Worm (Caenorhabditis elegans) whole organism, early embryonic: ENCODE measurements around the gene C24D10.4.

ENCODE experiments used
- B0310.2 ChIP-seq: sonication (generic microtip); optimal IDR thresholded peaks from 2 replicates; lab custom pipeline; 2016; ENCODE audit warnings: mild to moderate bottlenecking, missing genetic modification characterization, missing compliant biosample characterization
- F13C5.2 ChIP-seq: sonication (generic microtip); optimal IDR thresholded peaks from 2 replicates; lab custom pipeline; 2017; ENCODE audit warnings: mild to moderate bottlenecking, missing genetic modification characterization, inconsistent platforms, missing compliant biosample characterization
- aly-1 ChIP-seq: sonication (generic microtip); optimal IDR thresholded peaks from 2 replicates; lab custom pipeline; 2016; ENCODE audit warnings: missing genetic modification characterization, missing compliant biosample characterization
- ama-1 ChIP-seq: fragments of 150-350 bp; optimal IDR thresholded peaks from 2 replicates; lab custom pipeline; 2014
- ceh-13 ChIP-seq: fragments of 200-800 bp; sonication (Bioruptor generic); optimal IDR thresholded peaks from 2 replicates; lab custom pipeline; 2018; ENCODE audit warnings: mild to moderate bottlenecking, missing genetic modification characterization, missing compliant biosample characterization
- ceh-36 ChIP-seq: sonication (generic microtip); optimal IDR thresholded peaks from 2 replicates; lab custom pipeline; 2016; ENCODE audit warnings: missing genetic modification characterization, inconsistent platforms, missing compliant biosample characterization
- ets-7 ChIP-seq: sonication (generic microtip); optimal IDR thresholded peaks from 2 replicates; lab custom pipeline; 2016; ENCODE audit warnings: missing genotype, missing genetic modification characterization, missing compliant biosample characterization
- flt-1 ChIP-seq: fragments of 200-800 bp; sonication (Bioruptor generic); IDR thresholded peaks from 2 replicates; pipeline ENCODE4 v1.3.6; 2022; ENCODE audit warnings: missing genetic modification characterization, missing compliant biosample characterization
- hmbx-1 ChIP-seq: sonication (generic microtip); optimal IDR thresholded peaks from 2 replicates; lab custom pipeline; 2016; ENCODE audit warnings: mild to moderate bottlenecking, missing genetic modification characterization, missing compliant biosample characterization
- hmg-4 ChIP-seq: fragments of 200-800 bp; sonication (Bioruptor generic); optimal IDR thresholded peaks from 2 replicates; lab custom pipeline; 2018; ENCODE audit warnings: mild to moderate bottlenecking, missing genetic modification characterization, missing compliant biosample characterization
- hnd-1 ChIP-seq: sonication (generic microtip); optimal IDR thresholded peaks from 2 replicates; lab custom pipeline; 2016; ENCODE audit warnings: missing genetic modification characterization, missing compliant biosample characterization
- pes-1 ChIP-seq: fragments of 200-800 bp; sonication (Bioruptor generic); IDR thresholded peaks from 2 replicates; pipeline ENCODE4 v1.3.6; 2022; ENCODE audit warnings: missing genetic modification reagents, missing genetic modification characterization, missing compliant biosample characterization
- scrt-1 ChIP-seq: fragments of 200-800 bp; sonication (Bioruptor generic); IDR thresholded peaks from 2 replicates; pipeline ENCODE4 v1.3.6; 2022; ENCODE audit warnings: missing genetic modification characterization, missing compliant biosample characterization
- sea-1 ChIP-seq: fragments of 200-800 bp; sonication (Bioruptor generic); conservative IDR thresholded peaks from 2 replicates; pipeline ENCODE4 v1.3.6; 2022; ENCODE audit warnings: missing genetic modification characterization, missing compliant biosample characterization
- tbx-11 ChIP-seq: fragments of 200-800 bp; sonication (Bioruptor generic); IDR thresholded peaks from 2 replicates; pipeline ENCODE4 v1.3.6; 2022; ENCODE audit warnings: missing genetic modification characterization, missing compliant biosample characterization
- tbx-37 ChIP-seq: fragments of 200-800 bp; sonication (Bioruptor generic); conservative IDR thresholded peaks from 2 replicates; pipeline ENCODE4 v1.3.6; 2022; ENCODE audit warnings: missing genetic modification reagents, missing genetic modification characterization, missing compliant biosample characterization
- tra-4 ChIP-seq: sonication (generic microtip); optimal IDR thresholded peaks from 2 replicates; lab custom pipeline; 2017; ENCODE audit warnings: missing genetic modification characterization, missing compliant biosample characterization

Gene C24D10.4

DNA sequence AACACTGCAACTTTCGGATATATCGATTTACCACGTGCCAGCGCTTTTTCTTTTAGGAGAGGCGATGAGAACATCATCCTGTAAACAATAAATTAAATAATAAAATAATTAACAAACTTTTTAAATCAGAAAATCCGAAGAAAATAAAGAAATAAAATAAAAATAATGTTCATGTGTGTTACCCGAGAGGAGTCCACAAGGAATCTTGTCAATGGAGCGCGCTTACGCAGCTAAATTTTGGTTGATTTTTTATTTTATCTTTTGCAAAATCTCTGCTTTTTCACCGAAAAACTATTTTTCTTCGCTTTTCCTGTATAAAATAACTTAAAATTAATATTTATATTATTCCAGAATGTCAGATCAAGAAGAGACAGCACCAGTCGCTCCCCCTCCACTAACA lies at the start of gene C24D10.4, which contains the start of gene C24D10.6:
Gene C24D10.4 (plus strand): TSS at position 352 of the 400 bp plus-strand sequence.
Gene C24D10.6 (minus strand): TSS at position 78 of the 400 bp plus-strand sequence.
- TF ChIP-seq tra-4 (tag; lab: Kevin White, UChicago) (no peak), hmbx-1 (tag; lab: Kevin White, UChicago) (no peak), flt-1 (GFP tag; lab: Robert Waterston, UW) (no peak), hnd-1 (tag; lab: Kevin White, UChicago) (no peak), ama-1 (lab: Kevin White, UChicago) (no peak), tbx-37 (GFP tag; lab: Robert Waterston, UW) (no peak), tbx-11 (GFP tag; lab: Robert Waterston, UW) (no peak), B0310.2 (no peak), aly-1 (no peak), ceh-13 (GFP tag; lab: Kevin White, UChicago) (no peak), F13C5.2 (tag; lab: Kevin White, UChicago) (no peak), ceh-36 (tag; lab: Kevin White, UChicago) (no peak), scrt-1 (no peak), ets-7 (no peak)

ce11 chrIV:5111533-5111932 lies 48.8 kb upstream of the C24D10.4 start, which contains the start of gene AC7.3:
TSS of gene AC7.3 (plus strand) at chrIV:5111833.
- TF ChIP-seq ceh-36 (tag; lab: Kevin White, UChicago) (no peak), hnd-1 (tag; lab: Kevin White, UChicago) (no peak), aly-1 (no peak), tra-4 (tag; lab: Kevin White, UChicago) (no peak)

DNA sequence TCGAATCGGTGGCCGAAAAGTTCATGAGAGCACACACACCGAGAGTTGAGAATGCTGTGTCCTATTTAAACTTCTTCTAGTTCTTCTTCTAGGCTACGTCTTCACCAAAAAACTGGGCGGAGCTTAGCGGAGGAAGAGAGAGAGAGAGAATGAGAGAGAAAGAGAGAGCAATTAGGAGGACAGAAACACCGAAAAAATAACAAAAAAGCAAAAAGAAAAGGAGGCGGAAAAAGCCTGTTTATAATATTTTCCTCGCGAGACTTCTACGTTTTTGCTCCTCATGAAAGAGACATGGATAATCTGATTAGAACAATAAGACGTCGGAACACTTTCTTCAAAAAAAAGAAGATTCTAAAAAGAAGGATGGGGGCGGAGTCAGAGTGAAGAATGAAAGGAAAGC lies 38.3 kb upstream of the C24D10.4 start, which contains the start of gene tkr-3:
Gene tkr-3 (minus strand): TSS at position 101 of the 400 bp plus-strand sequence.
- TF ChIP-seq F13C5.2 (tag; lab: Kevin White, UChicago) (no peak), ama-1 (lab: Kevin White, UChicago) (no peak), B0310.2 (no peak), ets-7 (no peak), tra-4 (tag; lab: Kevin White, UChicago) (no peak), hmbx-1 (tag; lab: Kevin White, UChicago) (no peak), scrt-1 (no peak), hnd-1 (tag; lab: Kevin White, UChicago) (no peak), flt-1 (GFP tag; lab: Robert Waterston, UW) (no peak), ceh-13 (GFP tag; lab: Kevin White, UChicago) (no peak), pes-1 (GFP tag; lab: Robert Waterston, UW) (no peak), tbx-37 (GFP tag; lab: Robert Waterston, UW) (no peak), hmg-4 (no peak), ceh-36 (tag; lab: Kevin White, UChicago) (no peak), tbx-11 (GFP tag; lab: Robert Waterston, UW) (no peak), sea-1 (GFP tag; lab: Robert Waterston, UW) (no peak), aly-1 (no peak)

- TF ChIP-seq sea-1 (GFP tag; lab: Robert Waterston, UW) = no peak
- no peak for TF ChIP-seq ceh-13 (GFP tag; lab: Kevin White, UChicago)
- no peak for TF ChIP-seq ceh-36 (tag; lab: Kevin White, UChicago)
- TF ChIP-seq ama-1 (lab: Kevin White, UChicago) = no peak
- no peak for TF ChIP-seq tbx-11 (GFP tag; lab: Robert Waterston, UW)
- TF ChIP-seq F13C5.2 (tag; lab: Kevin White, UChicago) = no peak
- no peak for TF ChIP-seq aly-1
- no peak for TF ChIP-seq tra-4 (tag; lab: Kevin White, UChicago)
Observed at ce11 chrIV:5131781-5132180, 28.5 kb upstream of the C24D10.4 start.

DNA sequence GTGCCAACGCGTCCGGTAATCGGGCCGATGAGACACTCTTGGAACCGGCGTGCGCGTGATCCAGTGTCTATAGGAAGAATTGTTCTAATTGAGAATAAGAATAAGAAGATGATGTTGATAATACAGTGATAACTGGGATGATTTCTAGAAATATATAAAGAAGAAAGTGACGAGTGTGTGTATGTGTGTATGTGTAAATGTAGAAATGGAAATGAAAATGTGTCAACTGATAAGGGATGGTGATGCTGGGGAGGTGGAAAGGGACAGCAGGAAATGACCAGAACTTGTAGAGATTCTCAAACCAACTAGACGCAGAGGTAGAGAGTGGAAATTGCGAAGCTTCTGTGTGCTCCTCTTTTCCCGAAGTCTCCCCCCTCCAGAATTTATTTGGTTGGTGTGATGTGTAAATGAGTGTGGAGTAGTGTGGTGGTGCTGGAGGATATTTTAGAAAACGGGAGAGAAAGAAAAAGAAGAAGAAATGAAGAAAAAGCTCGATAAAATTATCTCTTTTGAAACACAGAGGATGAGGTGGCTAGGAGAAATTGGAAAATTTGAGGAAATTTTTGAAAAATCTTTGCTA lies 26.4 kb upstream of the C24D10.4 start:
- TF ChIP-seq ama-1 (lab: Kevin White, UChicago) (no peak), tra-4 (tag; lab: Kevin White, UChicago) (no peak), B0310.2 (no peak), sea-1 (GFP tag; lab: Robert Waterston, UW) (no peak), scrt-1 (no peak), hnd-1 (tag; lab: Kevin White, UChicago) (no peak), tbx-11 (GFP tag; lab: Robert Waterston, UW) (no peak), ceh-13 (GFP tag; lab: Kevin White, UChicago) (no peak), hmbx-1 (tag; lab: Kevin White, UChicago) (no peak), F13C5.2 (tag; lab: Kevin White, UChicago) (no peak), aly-1 (no peak), ets-7 (no peak), ceh-36 (tag; lab: Kevin White, UChicago) (no peak)

ce11 chrIV:5134798-5135197 lies 25.5 kb upstream of the C24D10.4 start:
- no peak for TF ChIP-seq aly-1
- no peak for TF ChIP-seq ets-7
- TF ChIP-seq flt-1 (GFP tag; lab: Robert Waterston, UW) = no peak
- no peak for TF ChIP-seq tbx-37 (GFP tag; lab: Robert Waterston, UW)

DNA sequence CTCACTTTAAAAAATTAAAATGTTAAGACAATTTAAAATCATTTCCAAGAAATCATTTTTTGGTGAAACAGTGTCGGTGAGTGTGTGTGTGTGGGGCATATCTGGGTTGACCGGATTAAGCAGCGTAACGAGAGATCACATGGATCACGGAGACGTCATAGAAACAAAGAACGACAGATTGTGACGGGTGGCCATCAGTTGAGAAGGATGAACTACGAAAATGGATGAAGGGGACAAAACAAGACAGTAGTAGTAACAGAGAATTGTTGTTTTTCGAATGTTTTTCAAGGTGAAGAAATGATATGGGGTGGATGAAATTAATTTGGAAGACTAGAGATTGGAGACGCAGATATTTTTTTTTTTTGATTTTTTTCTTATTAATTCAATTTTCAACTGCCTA lies 23.8 kb upstream of the C24D10.4 start:
- TF ChIP-seq ceh-36 (tag; lab: Kevin White, UChicago) = peak; percentile 25
- no peak for TF ChIP-seq tra-4 (tag; lab: Kevin White, UChicago)

DNA sequence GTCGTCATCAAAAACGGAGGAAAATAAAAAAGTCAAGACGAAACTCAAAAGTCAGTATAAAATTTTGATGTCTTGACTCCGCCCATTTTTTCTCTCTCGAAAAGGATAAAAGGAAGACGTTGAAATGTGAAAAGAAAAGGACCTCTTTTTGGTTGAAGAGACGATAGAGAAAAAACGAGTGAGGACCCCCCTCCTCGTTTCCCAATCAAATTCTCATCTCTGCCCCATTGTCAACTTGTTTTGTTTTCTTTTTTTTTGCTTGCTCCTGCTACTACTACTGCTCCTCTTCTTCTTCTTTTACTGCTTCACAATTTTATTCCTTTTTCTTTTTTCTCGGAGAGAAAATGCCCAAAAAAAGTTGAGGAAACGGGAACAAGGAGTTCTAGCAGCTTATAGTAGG lies 22.5 kb upstream of the C24D10.4 start:
- TF ChIP-seq F13C5.2 (tag; lab: Kevin White, UChicago) (no peak), hmbx-1 (tag; lab: Kevin White, UChicago) (no peak), ets-7 (no peak), ceh-36 (tag; lab: Kevin White, UChicago) (no peak), pes-1 (GFP tag; lab: Robert Waterston, UW) (no peak), sea-1 (GFP tag; lab: Robert Waterston, UW) (no peak)
